Fruit fly (Drosophila melanogaster) Kc167 (cell line): ENCODE measurements around the gene CG12116.

Experiments used
- Myc ChIP-seq: fragments of >200 bp; optimal IDR thresholded peaks from 2 replicates; lab custom pipeline; 2017; ENCODE audit warnings: missing external identifiers
- Sin3A ChIP-seq: fragments of >200 bp; optimal IDR thresholded peaks from 2 replicates; lab custom pipeline; 2018; ENCODE audit warnings: missing external identifiers
- h ChIP-seq: fragments of >200 bp; optimal IDR thresholded peaks from 3 replicates; lab custom pipeline; 2018; ENCODE audit warnings: missing external identifiers
- insv ChIP-seq: fragments of >200 bp; optimal IDR thresholded peaks from 3 replicates; lab custom pipeline; 2018; ENCODE audit warnings: missing external identifiers
- psq ChIP-seq: fragments of >200 bp; optimal IDR thresholded peaks from 2 replicates; lab custom pipeline; 2017; ENCODE audit warnings: missing external identifiers
- ttk ChIP-seq: sonication (Bioruptor generic); optimal IDR thresholded peaks from 2 replicates; lab custom pipeline; 2017; ENCODE audit warnings: missing external identifiers

DNA sequence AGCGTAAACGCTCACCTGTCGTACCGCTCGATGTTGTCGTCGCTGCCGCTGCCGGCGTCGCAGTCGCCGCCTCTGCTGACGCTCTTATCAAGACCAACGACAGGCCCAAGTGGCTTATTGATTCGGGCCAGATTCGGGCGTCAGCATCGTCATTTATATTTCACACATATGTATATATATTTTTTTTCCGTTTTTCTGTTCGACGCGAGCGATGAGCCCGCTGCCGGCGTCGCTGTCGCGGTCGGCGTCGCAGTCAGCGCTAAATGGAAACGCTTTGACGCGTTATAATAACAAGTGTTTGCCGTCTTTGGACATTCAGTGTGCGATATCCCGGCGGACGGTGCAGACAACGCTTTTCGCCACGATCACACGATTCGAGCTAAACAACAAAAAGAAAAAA lies 33.2 kb upstream of the CG12116 start:
- TF ChIP-seq insv (lab: Kevin White, UChicago) (no peak), psq (lab: Kevin White, UChicago) (no peak), h (lab: Kevin White, UChicago) (no peak), Myc (lab: Kevin White, UChicago) (no peak), Sin3A (lab: Kevin White, UChicago) (no peak), ttk (no peak)
